Fruit fly (Drosophila melanogaster): ENCODE data around the gene CG15731.

CG15731 gene

dm6 chrX:12469778-12470177 lies 12.2 kb upstream of the CG15731 start (continued):
- TF ChIP-seq CG2678 (tag; optimal IDR thresholded peaks at IDR 0.05) (peak; percentile 72), CG6689 (GFP tag; IDR thresholded peaks at IDR 0.05) (peak; percentile 12; the same call in 1 of the 2 replicates), gce (GFP tag; IDR thresholded peaks at IDR 0.05) (peak; percentile 37; the same call in 1 of the 3 replicates), CG5180 (GFP tag; optimal IDR thresholded peaks at IDR 0.05) (peak; percentile 3), ems (GFP tag; optimal IDR thresholded peaks at IDR 0.05) (peak; percentile 37), CG17385 (GFP tag; optimal IDR thresholded peaks at IDR 0.05) (peak; percentile 54), Kr (GFP tag; optimal IDR thresholded peaks at IDR 0.05) (no peak), CG9727 (GFP tag; optimal IDR thresholded peaks at IDR 0.05) (peak; percentile 73), CG10654 (GFP tag; optimal IDR thresholded peaks at IDR 0.05) (peak; percentile 13), phol (tag; optimal IDR thresholded peaks at IDR 0.05) (peak; percentile 61), Mes4 (GFP tag; optimal IDR thresholded peaks at IDR 0.05) (no peak), CG31441 (GFP tag; IDR thresholded peaks at IDR 0.05) (peak; percentile 64), CG2120 (GFP tag; optimal IDR thresholded peaks at IDR 0.05) (peak; percentile 86)

dm6 chrX:12469172-12469571 lies 11.6 kb upstream of the CG15731 start:
- no peak for TF ChIP-seq ato (GFP tag; IDR thresholded peaks at IDR 0.05; ENCODE audit: partially characterized antibody)
- TF ChIP-seq run (tag; optimal IDR thresholded peaks at IDR 0.05): no peak
- no peak for TF ChIP-seq CG10267 (tag; optimal IDR thresholded peaks at IDR 0.05)
- TF ChIP-seq CG2116 (GFP tag; optimal IDR thresholded peaks at IDR 0.05): no peak
- no peak for TF ChIP-seq CG11504 (tag; optimal IDR thresholded peaks at IDR 0.05)
- no peak for TF ChIP-seq Rfx (GFP tag; IDR thresholded peaks at IDR 0.05)
- no peak for TF ChIP-seq Neu2 (GFP tag; optimal IDR thresholded peaks at IDR 0.05; ENCODE audit: borderline replicate concordance)
- TF ChIP-seq sd (tag; optimal IDR thresholded peaks at IDR 0.05): peak; percentile 28
- TF ChIP-seq CG14965 (GFP tag; optimal IDR thresholded peaks at IDR 0.05; ENCODE audit: borderline replicate concordance): no peak
- no peak for TF ChIP-seq br (optimal IDR thresholded peaks at IDR 0.05)
- TF ChIP-seq CG15514 (GFP tag; optimal IDR thresholded peaks at IDR 0.05): no peak
- no peak for TF ChIP-seq C15 (GFP tag; IDR thresholded peaks at IDR 0.05)
- no peak for TF ChIP-seq CG8290 (GFP tag; optimal IDR thresholded peaks at IDR 0.05)
- peak in 1 of 2 experiments; percentile 13 for TF ChIP-seq CG8290 (tag; optimal IDR thresholded peaks at IDR 0.05)
- no peak for TF ChIP-seq tll (GFP tag; optimal IDR thresholded peaks at IDR 0.05)
- no peak for TF ChIP-seq CG18476 (GFP tag; optimal IDR thresholded peaks at IDR 0.05)
- TF ChIP-seq Pdp1 (GFP tag; optimal IDR thresholded peaks at IDR 0.05): peak in 1 of 2 experiments; percentile 19
- TF ChIP-seq CG5180 (GFP tag; optimal IDR thresholded peaks at IDR 0.05): no peak
- TF ChIP-seq CG11247 (GFP tag; IDR thresholded peaks at IDR 0.05): no peak
- TF ChIP-seq sug (tag; optimal IDR thresholded peaks at IDR 0.05): peak; percentile 56
- TF ChIP-seq CG13287 (GFP tag; IDR thresholded peaks at IDR 0.05; ENCODE audit: partially characterized antibody): no peak
- no peak for TF ChIP-seq gcm (GFP tag; optimal IDR thresholded peaks at IDR 0.05)
- peak; percentile 61 for TF ChIP-seq CG34376 (GFP tag; optimal IDR thresholded peaks at IDR 0.05)
- TF ChIP-seq PHDP (tag; optimal IDR thresholded peaks at IDR 0.05): no peak
- peak; percentile 78 for TF ChIP-seq exex (tag; optimal IDR thresholded peaks at IDR 0.05)
- TF ChIP-seq lab (GFP tag; optimal IDR thresholded peaks at IDR 0.05): peak; percentile 13
- no peak for TF ChIP-seq Dad (GFP tag; optimal IDR thresholded peaks at IDR 0.05)
- peak; percentile 33 for TF ChIP-seq B-H2 (GFP tag; optimal IDR thresholded peaks at IDR 0.05)
- no peak for TF ChIP-seq Ravus (GFP tag; IDR thresholded peaks at IDR 0.05)
- TF ChIP-seq Elba2 (GFP tag; optimal IDR thresholded peaks at IDR 0.05): no peak
